Fruit fly (Drosophila melanogaster): Measurements from ENCODE around the gene Nepl8.
A peak's percentile ranks its signal among the peaks of the same experiment; 100 is the strongest.

Nepl8 gene

dm6 chr2L:16519582-16520474, 31.9 kb downstream of the Nepl8 start (continued):
- TF ChIP-seq odd (GFP tag; optimal IDR thresholded peaks at IDR 0.05) (no peak), CG6272 (GFP tag; IDR thresholded peaks at IDR 0.05) (no peak), Sin3A (optimal IDR thresholded peaks at IDR 0.05) (no peak), dysf (GFP tag; IDR thresholded peaks at IDR 0.05) (0 out of 3 replicates have a peak, but pooled peaks have one; percentile 44), Max (GFP tag; optimal IDR thresholded peaks at IDR 0.05) (no peak), CG13894 (tag; optimal IDR thresholded peaks at IDR 0.05) (no peak), CG18599 (GFP tag; optimal IDR thresholded peaks at IDR 0.05) (peak; percentile 61), Bdp1 (GFP tag; optimal IDR thresholded peaks at IDR 0.05) (no peak), disco-r (GFP tag; optimal IDR thresholded peaks at IDR 0.05) (no peak), MTF-1 (GFP tag; optimal IDR thresholded peaks at IDR 0.05; ENCODE audit: borderline replicate concordance) (peak; percentile 13), seq (GFP tag; IDR thresholded peaks at IDR 0.05) (no peak), CG15269 (tag; optimal IDR thresholded peaks at IDR 0.05) (peak; percentile 42), CG15601 (tag; optimal IDR thresholded peaks at IDR 0.05) (peak; percentile 18), Lhr (GFP tag; optimal IDR thresholded peaks at IDR 0.05) (peak; percentile 5), CG6254 (GFP tag; optimal IDR thresholded peaks at IDR 0.05) (peak; percentile 25), ewg (GFP tag; optimal IDR thresholded peaks at IDR 0.05) (peak; percentile 14), Elba2 (GFP tag; optimal IDR thresholded peaks at IDR 0.05) (no peak), CG1603 (tag; optimal IDR thresholded peaks at IDR 0.05) (no peak), zfh2 (GFP tag; optimal IDR thresholded peaks at IDR 0.05) (no peak), Vsx1 (GFP tag; optimal IDR thresholded peaks at IDR 0.05) (no peak), CG4360 (GFP tag; IDR thresholded peaks at IDR 0.05) (no peak; the same call in 1 of the 2 replicates)

dm6 chr2L:16520475-16521344, 32.8 kb downstream of the Nepl8 start:
- TF ChIP-seq nmo (GFP tag; optimal IDR thresholded peaks at IDR 0.05) (peak; percentile 16), Hr3 (GFP tag; optimal IDR thresholded peaks at IDR 0.05) (peak; percentile 3), eve (GFP tag; optimal IDR thresholded peaks at IDR 0.05) (peak in 1 of 2 experiments; percentile 74), CG3163 (GFP tag; optimal IDR thresholded peaks at IDR 0.05) (peak; percentile 93), phol (tag; optimal IDR thresholded peaks at IDR 0.05) (peak; percentile 17), CG9932 (GFP tag; IDR thresholded peaks at IDR 0.05) (0 out of 2 replicates have a peak, but pooled peaks have one; percentile 4), pan (optimal IDR thresholded peaks at IDR 0.05) (no peak), pan (GFP tag; optimal IDR thresholded peaks at IDR 0.05 in 1 of 2, IDR thresholded peaks at IDR 0.05 in 1 of 2) (peak in 1 of 2 experiments; percentile 46), CG32532 (GFP tag; IDR thresholded peaks at IDR 0.05) (0 out of 2 replicates have a peak, but pooled peaks have one; percentile 10), Aef1 (GFP tag; IDR thresholded peaks at IDR 0.05) (peak; percentile 32; the same call in 1 of the 3 replicates), CG8478 (optimal IDR thresholded peaks at IDR 0.05) (no peak), CG6175 (GFP tag; IDR thresholded peaks at IDR 0.05) (0 out of 3 replicates have a peak, but pooled peaks have one; percentile 29), chinmo (GFP tag; IDR thresholded peaks at IDR 0.05; ENCODE audit: partially characterized antibody) (peak; percentile 73; the same call in 3 of the 4 replicates), bbx (GFP tag; IDR thresholded peaks at IDR 0.05; ENCODE audit: partially characterized antibody) (0 out of 2 replicates have a peak, but pooled peaks have one; percentile 44), CG17385 (GFP tag; optimal IDR thresholded peaks at IDR 0.05) (peak; percentile 30), lilli (GFP tag; optimal IDR thresholded peaks at IDR 0.05) (peak; percentile 38), cwo (GFP tag; optimal IDR thresholded peaks at IDR 0.05) (no peak), nerfin-2 (GFP tag; IDR thresholded peaks at IDR 0.05; ENCODE audit: partially characterized antibody) (0 out of 2 replicates have a peak, but pooled peaks have one; percentile 7), Bgb (GFP tag; IDR thresholded peaks at IDR 0.05; ENCODE audit: partially characterized antibody) (peak; percentile 31; the same call in 1 of the 2 replicates), D19A (tag; optimal IDR thresholded peaks at IDR 0.05) (peak; percentile 95), CG7963 (GFP tag; IDR thresholded peaks at IDR 0.05; ENCODE audit: partially characterized antibody) (no peak), hb (GFP tag; IDR thresholded peaks at IDR 0.05; ENCODE audit: partially characterized antibody) (no peak), pzg (GFP tag; optimal IDR thresholded peaks at IDR 0.05) (no peak), Antp (GFP tag; optimal IDR thresholded peaks at IDR 0.05) (no peak), HHEX (GFP tag; optimal IDR thresholded peaks at IDR 0.05) (no peak)

Measured in whole organism, embryonic.